Worm (Caenorhabditis elegans): ENCODE results near the gene ZK354.2.
"Not testable (repeated sequence)": the region's sequence is repeated elsewhere in the genome, so short reads cannot be mapped to it uniquely, and the experiment has no call there.

Gene ZK354.2

DNA sequence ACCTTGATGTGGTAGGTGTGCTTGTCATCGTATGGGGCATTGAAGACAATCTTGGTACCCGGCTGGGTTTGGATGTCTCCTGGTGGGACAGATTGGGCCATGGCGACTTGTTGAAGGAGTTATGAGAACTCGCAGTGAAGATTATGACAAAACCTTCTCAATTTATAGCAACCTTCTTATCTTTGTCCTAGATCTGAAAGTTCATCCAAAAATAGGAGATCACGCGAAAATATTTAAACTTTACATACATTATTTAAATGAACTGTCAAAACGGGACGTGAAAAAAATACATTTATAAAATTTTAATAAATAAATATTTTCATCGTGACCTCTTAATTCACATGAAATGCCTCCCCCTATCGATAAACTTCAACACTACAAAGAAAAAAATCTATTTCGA is at the start of gene ZK354.2, which contains the start of gene msp-59:
TSS of gene ZK354.2 (plus strand) at position 395 of the 400 bp plus-strand sequence.
TSS of gene msp-59 (minus strand) at position 101 of the 400 bp plus-strand sequence.
- not testable (repeated sequence) for TF ChIP-seq nhr-12 (tag; optimal IDR thresholded peaks at IDR 0.05); nhr-129 (tag; optimal IDR thresholded peaks at IDR 0.05); lin-13 (GFP tag; optimal IDR thresholded peaks at IDR 0.05)

DNA sequence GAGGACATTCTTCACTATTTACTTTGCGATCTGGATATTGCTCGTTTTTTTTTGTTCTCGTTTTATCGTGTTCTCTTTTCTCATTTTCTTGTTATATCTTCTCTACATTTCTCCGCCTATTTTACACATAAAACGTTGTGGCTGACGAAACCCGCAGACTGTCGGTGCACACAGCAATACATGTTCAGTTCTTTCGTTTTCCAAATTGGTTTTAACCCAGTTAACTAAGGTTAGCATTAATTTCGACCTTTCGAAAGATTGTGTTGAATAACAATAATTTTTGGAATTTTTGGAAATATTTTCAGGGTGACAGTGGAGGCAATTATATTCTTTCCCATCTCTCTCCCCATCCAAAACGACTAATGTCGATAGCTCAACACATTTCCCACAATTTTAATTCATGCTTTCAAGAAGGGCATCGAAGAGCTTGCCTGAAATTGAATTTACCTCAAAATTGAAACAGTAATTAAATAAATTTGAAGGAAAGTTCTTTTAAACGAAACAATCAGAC is 48.5 kb upstream of the ZK354.2 start:
- peak; percentile 68 for TF ChIP-seq snpc-4 (tag; optimal IDR thresholded peaks at IDR 0.05)
- TF ChIP-seq ama-1 (optimal IDR thresholded peaks at IDR 0.05): peak; percentile 61

ce11 chrIV:5266474-5266873 is 46.7 kb upstream of the ZK354.2 start, which contains the start of gene F36H12.5:
Gene F36H12.5 (plus strand): TSS chrIV:5266774.
- TF ChIP-seq F13H6.1 (tag; optimal IDR thresholded peaks at IDR 0.05): no peak
- TF ChIP-seq ztf-4 (tag; optimal IDR thresholded peaks at IDR 0.05): no peak
- no peak for TF ChIP-seq ztf-11 (tag; optimal IDR thresholded peaks at IDR 0.05)
- TF ChIP-seq elt-1 (tag; optimal IDR thresholded peaks at IDR 0.05): no peak
- TF ChIP-seq nhr-10 (tag; optimal IDR thresholded peaks at IDR 0.05): no peak
- TF ChIP-seq nhr-12 (tag; optimal IDR thresholded peaks at IDR 0.05): no peak
- no peak for TF ChIP-seq crh-2 (tag; optimal IDR thresholded peaks at IDR 0.05)
- no peak for TF ChIP-seq ceh-16 (tag; optimal IDR thresholded peaks at IDR 0.05)
- no peak for TF ChIP-seq blmp-1 (tag; optimal IDR thresholded peaks at IDR 0.05; ENCODE audit: insufficient read depth)
- TF ChIP-seq nhr-25 (tag; optimal IDR thresholded peaks at IDR 0.05): no peak
- TF ChIP-seq nhr-237 (tag; optimal IDR thresholded peaks at IDR 0.05): no peak

ce11 chrIV:5268803-5269202 is 44.4 kb upstream of the ZK354.2 start, which contains the start of gene F36H12.4:
Gene F36H12.4 (plus strand): TSS chrIV:5269103.
- no peak for TF ChIP-seq ceh-16 (tag; optimal IDR thresholded peaks at IDR 0.05)
- TF ChIP-seq ama-1 (optimal IDR thresholded peaks at IDR 0.05): no peak
- no peak for TF ChIP-seq lin-13 (GFP tag; optimal IDR thresholded peaks at IDR 0.05)
- TF ChIP-seq crh-2 (tag; optimal IDR thresholded peaks at IDR 0.05): no peak
- TF ChIP-seq F13H6.1 (tag; optimal IDR thresholded peaks at IDR 0.05): no peak
- no peak for TF ChIP-seq nhr-23 (tag; optimal IDR thresholded peaks at IDR 0.05)
- TF ChIP-seq C34F6.9 (tag; optimal IDR thresholded peaks at IDR 0.05): no peak
- TF ChIP-seq skn-1 (tag; optimal IDR thresholded peaks at IDR 0.05): no peak
- no peak for TF ChIP-seq mdl-1 (tag; optimal IDR thresholded peaks at IDR 0.05)
- TF ChIP-seq nhr-6 (tag; optimal IDR thresholded peaks at IDR 0.05): no peak
- TF ChIP-seq sma-9 (GFP tag; optimal IDR thresholded peaks at IDR 0.05): no peak
- no peak for TF ChIP-seq sma-9 (tag; optimal IDR thresholded peaks at IDR 0.05)
- TF ChIP-seq fos-1 (tag; optimal IDR thresholded peaks at IDR 0.05): no peak
- TF ChIP-seq zag-1 (tag; optimal IDR thresholded peaks at IDR 0.05): no peak
- no peak for TF ChIP-seq aly-2 (tag; optimal IDR thresholded peaks at IDR 0.05)
- no peak for TF ChIP-seq nhr-10 (tag; optimal IDR thresholded peaks at IDR 0.05)
- TF ChIP-seq egl-27 (tag; optimal IDR thresholded peaks at IDR 0.05): no peak
- no peak for TF ChIP-seq lsy-2 (tag; optimal IDR thresholded peaks at IDR 0.05)

DNA sequence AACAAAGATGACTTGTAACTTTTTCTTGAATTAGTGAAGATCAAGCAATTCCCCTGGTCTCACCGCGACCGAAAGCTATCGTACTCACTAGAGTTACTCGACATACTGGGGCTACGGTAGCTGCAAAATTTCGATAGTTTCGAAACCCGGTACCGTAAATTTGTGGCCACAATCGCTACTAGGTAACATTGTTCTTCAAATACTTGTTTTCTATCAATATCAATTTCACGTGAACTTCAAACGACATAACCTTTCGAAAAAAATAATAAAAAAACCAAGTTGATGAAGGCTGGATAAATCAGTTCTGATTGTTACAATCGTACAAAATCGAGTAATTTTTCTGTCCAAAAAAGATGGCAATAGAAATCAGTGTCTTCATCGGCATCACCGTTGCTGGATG is 40.7 kb upstream of the ZK354.2 start, which contains the start of gene F36H12.3:
TSS of gene F36H12.3 (plus strand) at position 301 of the 400 bp plus-strand sequence.
- no peak for TF ChIP-seq nhr-21 (tag; optimal IDR thresholded peaks at IDR 0.05)
- no peak for TF ChIP-seq skn-1 (tag; optimal IDR thresholded peaks at IDR 0.05)
- no peak for TF ChIP-seq unc-39 (tag; optimal IDR thresholded peaks at IDR 0.05)
- no peak for TF ChIP-seq elt-1 (tag; optimal IDR thresholded peaks at IDR 0.05)
- TF ChIP-seq dmd-4 (tag; optimal IDR thresholded peaks at IDR 0.05): no peak
- TF ChIP-seq ztf-4 (tag; optimal IDR thresholded peaks at IDR 0.05): no peak
- TF ChIP-seq elt-3 (tag; optimal IDR thresholded peaks at IDR 0.05): no peak
- no peak for TF ChIP-seq Y55F3AM.14 (GFP tag; optimal IDR thresholded peaks at IDR 0.05)
- TF ChIP-seq gmeb-1 (tag; optimal IDR thresholded peaks at IDR 0.05): no peak
- TF ChIP-seq nhr-237 (tag; optimal IDR thresholded peaks at IDR 0.05): no peak
- TF ChIP-seq ceh-82 (tag; optimal IDR thresholded peaks at IDR 0.05): no peak
- TF ChIP-seq crh-2 (tag; optimal IDR thresholded peaks at IDR 0.05): no peak
- TF ChIP-seq mbf-1 (tag; optimal IDR thresholded peaks at IDR 0.05): no peak
- TF ChIP-seq mdl-1 (tag; optimal IDR thresholded peaks at IDR 0.05): no peak
- no peak for TF ChIP-seq ztf-1 (GFP tag; conservative IDR thresholded peaks at IDR 0.05)
- no peak for TF ChIP-seq nhr-23 (tag; optimal IDR thresholded peaks at IDR 0.05)
- no peak for TF ChIP-seq unc-62 (GFP tag; optimal IDR thresholded peaks at IDR 0.05)
- no peak for TF ChIP-seq unc-55 (GFP tag; optimal IDR thresholded peaks at IDR 0.05)
- no peak for TF ChIP-seq aly-2 (tag; optimal IDR thresholded peaks at IDR 0.05)
- TF ChIP-seq snpc-4 (tag; optimal IDR thresholded peaks at IDR 0.05): no peak
